Fruit fly (Drosophila melanogaster) whole organism, embryonic: ENCODE measurements around the gene PDCD-5.

Source experiments
- BtbVII ChIP-seq: fragments of 200-800 bp; sonication (Bioruptor generic); optimal IDR thresholded peaks from 3 replicates; lab custom pipeline; 2017; ENCODE audit warnings: missing biosample characterization, mild to moderate bottlenecking, missing genetic modification characterization
- CG10267 ChIP-seq: fragments of 200-800 bp; sonication (Bioruptor generic); optimal IDR thresholded peaks from 2 replicates; lab custom pipeline; 2018; ENCODE audit warnings: missing biosample characterization, mild to moderate bottlenecking, missing genetic modification characterization, moderate library complexity
- CG1233 ChIP-seq: fragments of 200-800 bp; sonication (Bioruptor generic); optimal IDR thresholded peaks from 4 replicates; lab custom pipeline; 2018; ENCODE audit warnings: missing biosample characterization, mild to moderate bottlenecking, missing genetic modification characterization
- CG12391 ChIP-seq: fragments of 200-800 bp; sonication (Bioruptor generic); optimal IDR thresholded peaks from 3 replicates; lab custom pipeline; 2018; ENCODE audit warnings: missing biosample characterization, mild to moderate bottlenecking, missing genetic modification characterization, moderate library complexity
- CG13296 ChIP-seq: fragments of 200-800 bp; sonication (Bioruptor generic); optimal IDR thresholded peaks from 3 replicates; lab custom pipeline; 2018; ENCODE audit warnings: missing biosample characterization, mild to moderate bottlenecking, missing genetic modification characterization
- CG13775 ChIP-seq: fragments of 200-800 bp; sonication (Bioruptor generic); optimal IDR thresholded peaks from 3 replicates; lab custom pipeline; 2017; ENCODE audit warnings: missing biosample characterization, mild to moderate bottlenecking, missing genetic modification characterization
- CG14710 ChIP-seq: fragments of 200-800 bp; sonication (Bioruptor generic); optimal IDR thresholded peaks from 3 replicates; lab custom pipeline; 2019; ENCODE audit warnings: missing biosample characterization, mild to moderate bottlenecking, missing genetic modification characterization, moderate library complexity
- CG15514 ChIP-seq: fragments of 200-800 bp; sonication (Bioruptor generic); optimal IDR thresholded peaks from 3 replicates; lab custom pipeline; 2017; ENCODE audit warnings: missing biosample characterization, missing genetic modification characterization, mild to moderate bottlenecking, moderate library complexity, missing genetic modification reagents
- CG16813 ChIP-seq: fragments of 200-800 bp; sonication (Bioruptor generic); IDR thresholded peaks from 3 replicates; pipeline ENCODE4 v1.3.6; 2022; ENCODE audit warnings: missing biosample characterization, missing genetic modification characterization; ENCODE audit not compliant: partially characterized antibody
- CG1832 ChIP-seq: fragments of 200-800 bp; sonication (Bioruptor generic); optimal IDR thresholded peaks from 2 replicates; lab custom pipeline; 2017; ENCODE audit warnings: missing biosample characterization, mild to moderate bottlenecking, missing genetic modification characterization, inconsistent platforms
- CG2116 ChIP-seq: fragments of 200-800 bp; sonication (Bioruptor generic); optimal IDR thresholded peaks from 3 replicates; lab custom pipeline; 2018; ENCODE audit warnings: missing biosample characterization, mild to moderate bottlenecking, missing genetic modification characterization
- CG2678 ChIP-seq: fragments of 200-800 bp; sonication (Bioruptor generic); optimal IDR thresholded peaks from 3 replicates; lab custom pipeline; 2019; ENCODE audit warnings: missing biosample characterization, mild to moderate bottlenecking, missing genetic modification characterization, moderate library complexity
- CG4730 ChIP-seq: fragments of 200-800 bp; sonication (Bioruptor generic); IDR thresholded peaks from 2 replicates; pipeline ENCODE4 v1.3.6; 2022; ENCODE audit warnings: missing biosample characterization, missing genetic modification characterization
- CG5953 ChIP-seq: fragments of 200-800 bp; sonication (Bioruptor generic); IDR thresholded peaks from 2 replicates; pipeline ENCODE4 v1.3.6; 2022; ENCODE audit warnings: missing biosample characterization, missing genetic modification characterization
- CG6175 ChIP-seq: fragments of 200-800 bp; sonication (Bioruptor generic); IDR thresholded peaks from 3 replicates; pipeline ENCODE4 v1.3.6; 2022; ENCODE audit warnings: missing biosample characterization, missing genetic modification characterization
- CG6791 ChIP-seq: fragments of 200-800 bp; sonication (Bioruptor generic); IDR thresholded peaks from 3 replicates; pipeline ENCODE4 v1.3.6; 2022; ENCODE audit warnings: missing biosample characterization, missing genetic modification characterization; ENCODE audit not compliant: partially characterized antibody
- CG8290 ChIP-seq, 3 experiments: fragments of 200-800 bp; sonication (Bioruptor generic); optimal IDR thresholded peaks; 2 replicates each; lab custom pipeline; 2016 to 2019; ENCODE audit warnings: missing biosample characterization in 3 of 3, missing genetic modification characterization in 3 of 3, mild to moderate bottlenecking in 2 of 3, moderate library complexity in 1 of 3
- CG8478 ChIP-seq: fragments of >200 bp; optimal IDR thresholded peaks from 2 replicates; lab custom pipeline; 2018
- Camta ChIP-seq: fragments of 200-800 bp; sonication (Bioruptor generic); optimal IDR thresholded peaks from 2 replicates; lab custom pipeline; 2016; ENCODE audit warnings: missing biosample characterization, missing genetic modification characterization
- Dll ChIP-seq: fragments of 200-800 bp; sonication (Bioruptor generic); IDR thresholded peaks from 4 replicates; pipeline ENCODE4 v1.3.6; 2022; ENCODE audit warnings: missing biosample characterization, missing genetic modification characterization; ENCODE audit not compliant: partially characterized antibody
- Doc2 ChIP-seq: fragments of 200-800 bp; sonication (Bioruptor generic); IDR thresholded peaks from 2 replicates; pipeline ENCODE4 v1.3.6; 2022; ENCODE audit warnings: missing biosample characterization, missing genetic modification characterization
- Dp ChIP-seq: fragments of 200-800 bp; sonication (Bioruptor generic); optimal IDR thresholded peaks from 2 replicates; lab custom pipeline; 2018; ENCODE audit warnings: missing biosample characterization, mild to moderate bottlenecking, missing genetic modification characterization, moderate library complexity
- Dref ChIP-seq: fragments of 200-800 bp; sonication (Bioruptor generic); IDR thresholded peaks from 2 replicates; pipeline ENCODE4 v1.3.6; 2022; ENCODE audit warnings: missing biosample characterization, missing genetic modification characterization
- Hr3 ChIP-seq: fragments of 200-800 bp; sonication (Bioruptor generic); optimal IDR thresholded peaks from 3 replicates; lab custom pipeline; 2016; ENCODE audit warnings: missing biosample characterization, missing genetic modification characterization
- Kr ChIP-seq: fragments of 200-800 bp; sonication (Bioruptor generic); optimal IDR thresholded peaks from 2 replicates; lab custom pipeline; 2017; ENCODE audit warnings: missing biosample characterization, mild to moderate bottlenecking, missing genetic modification characterization
- NfI ChIP-seq: fragments of 200-800 bp; sonication (Bioruptor generic); optimal IDR thresholded peaks from 3 replicates; lab custom pipeline; 2018; ENCODE audit warnings: missing biosample characterization, mild to moderate bottlenecking, missing genetic modification characterization, moderate library complexity
- Ptx1 ChIP-seq: fragments of 200-800 bp; sonication (Bioruptor generic); IDR thresholded peaks from 2 replicates; pipeline ENCODE4 v1.3.6; 2022; ENCODE audit warnings: missing biosample characterization, missing genetic modification characterization
- Scr ChIP-seq: fragments of 200-800 bp; sonication (Bioruptor generic); IDR thresholded peaks from 2 replicates; pipeline ENCODE4 v1.3.6; 2022; ENCODE audit warnings: missing biosample characterization, missing genetic modification characterization; ENCODE audit not compliant: partially characterized antibody
- Usf ChIP-seq: fragments of 200-800 bp; sonication (Bioruptor generic); optimal IDR thresholded peaks from 2 replicates; lab custom pipeline; 2017; ENCODE audit warnings: missing genotype, missing biosample characterization, missing genetic modification characterization
- ato ChIP-seq: fragments of 200-800 bp; sonication (Bioruptor generic); IDR thresholded peaks from 2 replicates; pipeline ENCODE4 v1.3.6; 2022; ENCODE audit warnings: missing biosample characterization, missing genetic modification characterization; ENCODE audit not compliant: partially characterized antibody
- az2 ChIP-seq: fragments of 200-800 bp; sonication (Bioruptor generic); optimal IDR thresholded peaks from 3 replicates; lab custom pipeline; 2016; ENCODE audit warnings: missing biosample characterization, missing genetic modification characterization
- caup ChIP-seq: fragments of 200-800 bp; sonication (Bioruptor generic); optimal IDR thresholded peaks from 3 replicates; lab custom pipeline; 2017; ENCODE audit warnings: missing biosample characterization, mild to moderate bottlenecking, missing genetic modification characterization, moderate library complexity; ENCODE audit not compliant: severe bottlenecking
- dan ChIP-seq: fragments of 200-800 bp; sonication (Bioruptor generic); IDR thresholded peaks from 2 replicates; pipeline ENCODE4 v1.3.6; 2022; ENCODE audit warnings: missing biosample characterization, missing genetic modification characterization
- danr ChIP-seq: fragments of 200-800 bp; sonication (Bioruptor generic); IDR thresholded peaks from 2 replicates; pipeline ENCODE4 v1.3.6; 2022; ENCODE audit warnings: missing biosample characterization, missing genetic modification characterization
- gcm ChIP-seq: fragments of 200-800 bp; sonication (Bioruptor generic); optimal IDR thresholded peaks from 2 replicates; lab custom pipeline; 2019; ENCODE audit warnings: missing biosample characterization, mild to moderate bottlenecking, missing genetic modification characterization, moderate library complexity
- her ChIP-seq: fragments of 200-800 bp; sonication (Bioruptor generic); optimal IDR thresholded peaks from 2 replicates; lab custom pipeline; 2016; ENCODE audit warnings: missing biosample characterization, missing genetic modification characterization
- ind ChIP-seq: fragments of 200-800 bp; sonication (Bioruptor generic); optimal IDR thresholded peaks from 3 replicates; lab custom pipeline; 2016; ENCODE audit warnings: missing biosample characterization, missing genetic modification characterization
- inv ChIP-seq: fragments of 200-800 bp; sonication (Bioruptor generic); IDR thresholded peaks from 2 replicates; pipeline ENCODE4 v1.3.6; 2022; ENCODE audit warnings: missing biosample characterization, missing genetic modification characterization; ENCODE audit not compliant: partially characterized antibody
- mam ChIP-seq: fragments of 200-800 bp; sonication (Bioruptor generic); optimal IDR thresholded peaks from 3 replicates; lab custom pipeline; 2016; ENCODE audit warnings: missing biosample characterization, missing genetic modification characterization
- mld ChIP-seq: fragments of 200-800 bp; sonication (Bioruptor generic); IDR thresholded peaks from 3 replicates; pipeline ENCODE4 v1.3.6; 2022; ENCODE audit warnings: missing biosample characterization, missing genetic modification characterization; ENCODE audit not compliant: partially characterized antibody
- nau ChIP-seq: fragments of 200-800 bp; sonication (Bioruptor generic); optimal IDR thresholded peaks from 3 replicates; lab custom pipeline; 2017; ENCODE audit warnings: missing biosample characterization, mild to moderate bottlenecking, missing genetic modification characterization, missing genetic modification reagents
- onecut ChIP-seq: fragments of 200-800 bp; sonication (Bioruptor generic); IDR thresholded peaks from 2 replicates; pipeline ENCODE4 v1.3.6; 2022; ENCODE audit warnings: missing biosample characterization, missing genetic modification characterization
- phol ChIP-seq: fragments of 200-800 bp; sonication (Bioruptor generic); optimal IDR thresholded peaks from 3 replicates; lab custom pipeline; 2018; ENCODE audit warnings: missing biosample characterization, mild to moderate bottlenecking, missing genetic modification characterization, moderate library complexity
- pnt ChIP-seq: fragments of 200-800 bp; sonication (Bioruptor generic); optimal IDR thresholded peaks from 3 replicates; lab custom pipeline; 2016; ENCODE audit warnings: missing biosample characterization, missing genetic modification characterization
- sens ChIP-seq: fragments of 200-800 bp; sonication (Bioruptor generic); peaks from one replicate; lab custom pipeline; 2016; ENCODE audit warnings: missing biosample characterization, missing genetic modification characterization
- slou ChIP-seq: fragments of 200-800 bp; sonication (Bioruptor generic); optimal IDR thresholded peaks from 3 replicates; lab custom pipeline; 2016; ENCODE audit warnings: missing biosample characterization, missing genetic modification characterization
- tin ChIP-seq: fragments of 200-800 bp; sonication (Bioruptor generic); optimal IDR thresholded peaks from 3 replicates; lab custom pipeline; 2016; ENCODE audit warnings: missing biosample characterization, missing genetic modification characterization
- toy ChIP-seq: fragments of 200-800 bp; sonication (Bioruptor generic); IDR thresholded peaks from 2 replicates; pipeline ENCODE4 v1.3.6; 2022; ENCODE audit warnings: missing biosample characterization, missing genetic modification characterization
- unpg ChIP-seq: fragments of 200-800 bp; sonication (Bioruptor generic); optimal IDR thresholded peaks from 3 replicates; lab custom pipeline; 2018; ENCODE audit warnings: missing biosample characterization, mild to moderate bottlenecking, missing genetic modification characterization, moderate library complexity

The PDCD-5 gene

dm6 chr3L:16211156-16211935, 20.5 kb downstream of the PDCD-5 start (continued):
- no peak for TF ChIP-seq gcm (GFP tag; lab: Kevin White, UChicago)
- TF ChIP-seq tin (GFP tag; lab: Kevin White, UChicago), result no peak
- no peak for TF ChIP-seq NfI (GFP tag; lab: Kevin White, UChicago)
- TF ChIP-seq Dp (GFP tag; lab: Kevin White, UChicago), result no peak
- no peak for TF ChIP-seq slou (GFP tag; lab: Kevin White, UChicago)
- TF ChIP-seq CG13775, result no peak
- TF ChIP-seq caup (GFP tag; lab: Kevin White, UChicago), result no peak
- no peak for TF ChIP-seq CG15514 (GFP tag; lab: Kevin White, UChicago)
- no peak for TF ChIP-seq danr (GFP tag; lab: Robert Waterston, UW)
- no peak for TF ChIP-seq Kr
- 0 out of 2 replicates have a peak, but pooled peaks have one; percentile 27 for TF ChIP-seq ato (GFP tag; lab: Robert Waterston, UW)
- no peak for TF ChIP-seq pnt (GFP tag; lab: Kevin White, UChicago)
- no peak for TF ChIP-seq CG1233 (GFP tag; lab: Kevin White, UChicago)
- TF ChIP-seq phol (tag; lab: Kevin White, UChicago), result peak; percentile 46
- TF ChIP-seq Doc2, result no peak
- TF ChIP-seq dan (GFP tag; lab: Robert Waterston, UW), result no peak
- no peak for TF ChIP-seq CG4730 (GFP tag; lab: Robert Waterston, UW)
- no peak for TF ChIP-seq onecut
- no peak for TF ChIP-seq ind (GFP tag; lab: Kevin White, UChicago)
- TF ChIP-seq CG13296 (GFP tag; lab: Kevin White, UChicago), result no peak
- no peak for TF ChIP-seq mam (GFP tag; lab: Kevin White, UChicago)
- TF ChIP-seq Ptx1, result 0 out of 2 replicates have a peak, but pooled peaks have one; percentile 30
- TF ChIP-seq inv (GFP tag; lab: Robert Waterston, UW), result no peak
- no peak for TF ChIP-seq toy (GFP tag; lab: Robert Waterston, UW)
- TF ChIP-seq Camta, result no peak
- TF ChIP-seq CG6791 (GFP tag; lab: Robert Waterston, UW), result no peak
- peak; percentile 43 for TF ChIP-seq sens
- TF ChIP-seq CG16813 (GFP tag; lab: Robert Waterston, UW), result no peak
- TF ChIP-seq mld (GFP tag; lab: Robert Waterston, UW), result no peak
- no peak for TF ChIP-seq CG2116
- TF ChIP-seq Dref, result no peak
- TF ChIP-seq unpg, result peak; percentile 19
- TF ChIP-seq az2 (GFP tag; lab: Kevin White, UChicago), result no peak
- TF ChIP-seq CG2678 (tag; lab: Kevin White, UChicago), result no peak
- TF ChIP-seq BtbVII (GFP tag; lab: Kevin White, UChicago), result no peak
- TF ChIP-seq her (GFP tag; lab: Kevin White, UChicago), result no peak
- TF ChIP-seq CG1832 (GFP tag; lab: Kevin White, UChicago), result peak; percentile 74
- TF ChIP-seq Hr3, result peak; percentile 12
- peak; percentile 37; the same call in 1 of the 3 replicates for TF ChIP-seq CG6175 (GFP tag; lab: Robert Waterston, UW)
- no peak for TF ChIP-seq CG8290 (GFP tag; optimal IDR thresholded peaks at IDR 0.05; lab: Kevin White, UChicago)
- peak in 1 of 2 experiments; percentile 40 for TF ChIP-seq CG8290 (tag; optimal IDR thresholded peaks at IDR 0.05; lab: Kevin White, UChicago)
- TF ChIP-seq Scr (GFP tag; lab: Robert Waterston, UW), result no peak
- TF ChIP-seq CG12391 (tag; lab: Kevin White, UChicago), result peak; percentile 22
- no peak for TF ChIP-seq Usf (GFP tag; lab: Kevin White, UChicago)
- no peak for TF ChIP-seq CG5953 (GFP tag; lab: Robert Waterston, UW)
- TF ChIP-seq CG8478 (lab: Kevin White, UChicago), result peak; percentile 51
- TF ChIP-seq nau (GFP tag; lab: Kevin White, UChicago), result no peak
- peak; percentile 34 for TF ChIP-seq CG14710 (tag; lab: Kevin White, UChicago)
- no peak for TF ChIP-seq CG10267
- TF ChIP-seq Dll (GFP tag; lab: Robert Waterston, UW), result no peak
